Fruit fly (Drosophila melanogaster) whole organism, adult: ENCODE measurements around the gene Tak1.

Experiments used
- CG7101 ChIP-seq: fragments of 200-800 bp; sonication (Bioruptor generic); optimal IDR thresholded peaks from 2 replicates; lab custom pipeline; 2018; ENCODE audit warnings: missing biosample characterization, mild to moderate bottlenecking, missing genetic modification characterization, moderate library complexity
- Clk ChIP-seq: fragments of 200-800 bp; sonication (Bioruptor generic); optimal IDR thresholded peaks from 2 replicates; lab custom pipeline; 2017; ENCODE audit warnings: missing biosample characterization, missing genetic modification characterization
- Hr96 ChIP-seq: fragments of 200-800 bp; sonication (Bioruptor generic); optimal IDR thresholded peaks from 2 replicates; lab custom pipeline; 2016; ENCODE audit warnings: missing biosample characterization, missing genetic modification characterization
- Mnt ChIP-seq: fragments of 200-800 bp; sonication (Bioruptor generic); optimal IDR thresholded peaks from 2 replicates; lab custom pipeline; 2016; ENCODE audit warnings: missing biosample characterization, mild to moderate bottlenecking, missing genetic modification characterization
- kay ChIP-seq: fragments of 200-800 bp; sonication (Bioruptor generic); peaks from one replicate; lab custom pipeline; 2016; ENCODE audit warnings: missing biosample characterization, missing genetic modification characterization, borderline replicate concordance
- ovo ChIP-seq: fragments of 200-800 bp; sonication (Bioruptor generic); optimal IDR thresholded peaks from 2 replicates; lab custom pipeline; 2016; ENCODE audit warnings: missing biosample characterization, missing genetic modification characterization

- TF ChIP-seq kay (GFP tag; lab: Kevin White, UChicago) (no peak), Hr96 (peak; percentile 5), CG7101 (tag; lab: Kevin White, UChicago) (peak; percentile 8), Clk (GFP tag; lab: Kevin White, UChicago) (no peak), ovo (no peak), Mnt (no peak)
These were observed 36.0 kb downstream of the Tak1 start for dm6 chrX:20488701-20489122.
